Worm (Caenorhabditis elegans): ENCODE data around the gene T15B7.15.

DNA sequence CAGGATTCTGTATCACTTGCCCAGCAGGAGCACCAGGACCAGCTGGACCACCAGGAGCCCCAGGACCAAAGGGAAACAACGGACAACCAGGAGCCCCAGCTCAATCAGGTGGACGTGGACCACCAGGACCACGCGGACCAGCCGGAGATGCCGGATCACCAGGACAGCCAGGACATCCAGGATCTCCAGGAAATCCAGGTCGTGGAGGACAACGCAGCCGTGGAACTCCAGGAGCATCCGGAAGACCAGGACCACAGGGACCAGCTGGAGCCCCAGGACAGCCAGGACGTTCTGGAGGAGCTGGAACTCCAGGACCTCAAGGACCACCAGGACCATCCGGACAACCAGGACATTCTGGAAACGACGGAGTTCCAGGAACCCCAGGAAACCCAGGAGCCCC lies 2.4 kb downstream of the T15B7.15 start:
- no peak for TF ChIP-seq him-1 (tag; optimal IDR thresholded peaks at IDR 0.05)
- no peak for TF ChIP-seq W03F9.2 (tag; optimal IDR thresholded peaks at IDR 0.05)

Measured in whole organism, L4/young adult.